Worm (Caenorhabditis elegans) whole organism, L1 larva: Measurements from ENCODE around the gene smg-7.
A peak's percentile ranks its signal among the peaks of the same experiment; 100 is the strongest.

Experiments used
- C04F5.9 ChIP-seq: sonication (generic microtip); optimal IDR thresholded peaks from 2 replicates; lab custom pipeline; 2016; ENCODE audit warnings: missing genetic modification characterization, missing compliant biosample characterization
- F16B12.6 ChIP-seq: fragments of 150-350 bp; optimal IDR thresholded peaks from 2 replicates; lab custom pipeline; 2014; ENCODE audit warnings: missing biosample characterization, missing genetic modification characterization
- aha-1 ChIP-seq: fragments of 150-350 bp; optimal IDR thresholded peaks from 2 replicates; lab custom pipeline; 2014; ENCODE audit warnings: missing biosample characterization, missing genetic modification characterization
- alr-1 ChIP-seq: fragments of 200-800 bp; sonication (Bioruptor generic); optimal IDR thresholded peaks from 2 replicates; lab custom pipeline; 2018; ENCODE audit warnings: borderline replicate concordance, mild to moderate bottlenecking, missing genetic modification characterization, missing compliant biosample characterization
- ama-1 ChIP-seq: fragments of 150-350 bp; optimal IDR thresholded peaks from 2 replicates; lab custom pipeline; 2014
- ceh-63 ChIP-seq: fragments of 200-800 bp; sonication (Bioruptor generic); optimal IDR thresholded peaks from 2 replicates; lab custom pipeline; 2018; ENCODE audit warnings: mild to moderate bottlenecking, missing genetic modification characterization, missing compliant biosample characterization
- ceh-82 ChIP-seq, 3 experiments: fragments of 150-350 bp in 1 of 3; sonication (generic microtip) in 2 of 3; optimal IDR thresholded peaks; 2 replicates each; lab custom pipeline; 2014 to 2017; ENCODE audit warnings: missing biosample characterization in 3 of 3, missing genetic modification characterization in 3 of 3
- ceh-88 ChIP-seq: fragments of 200-800 bp; sonication (Bioruptor generic); IDR thresholded peaks from 2 replicates; pipeline ENCODE4 v1.3.6; 2022; ENCODE audit warnings: missing genetic modification characterization, missing compliant biosample characterization
- ces-1 ChIP-seq: fragments of 150-350 bp; optimal IDR thresholded peaks from 2 replicates; lab custom pipeline; 2014; ENCODE audit warnings: missing biosample characterization, missing genetic modification reagents, missing genetic modification characterization
- dpl-1 ChIP-seq, 3 experiments: fragments of 150-350 bp in 2 of 3; sonication (generic microtip) in 1 of 3; optimal IDR thresholded peaks; 2 replicates each; lab custom pipeline; 2014 to 2017; ENCODE audit warnings: missing biosample characterization in 3 of 3, missing genetic modification characterization in 3 of 3, missing genetic modification reagents in 3 of 3
- dsc-1 ChIP-seq: sonication (generic microtip); optimal IDR thresholded peaks from 2 replicates; lab custom pipeline; 2016; ENCODE audit warnings: mild to moderate bottlenecking, missing genetic modification characterization, missing compliant biosample characterization
- efl-1 ChIP-seq, 4 experiments: fragments of 150-350 bp; optimal IDR thresholded peaks in 3 of 4; peaks in 1 of 4; 1 replicate in 1 of 4; 2 replicates in 3 of 4; lab custom pipeline; 2014; ENCODE audit warnings: missing biosample characterization in 2 of 4, missing genetic modification characterization in 2 of 4, missing genetic modification reagents in 2 of 4
- efl-3 ChIP-seq: fragments of 200-800 bp; sonication (Bioruptor generic); optimal IDR thresholded peaks from 2 replicates; lab custom pipeline; 2018; ENCODE audit warnings: mild to moderate bottlenecking, missing genetic modification characterization, missing compliant biosample characterization
- egl-27 ChIP-seq, 2 experiments: fragments of 150-350 bp in 1 of 2; sonication (generic microtip); optimal IDR thresholded peaks; 3 replicates each; lab custom pipeline; 2017 to 2018; ENCODE audit warnings: missing biosample characterization in 2 of 2, missing genetic modification characterization in 2 of 2, missing genetic modification reagents in 2 of 2
- elt-2 ChIP-seq: sonication (generic microtip); optimal IDR thresholded peaks from 2 replicates; lab custom pipeline; 2016; ENCODE audit warnings: missing genetic modification characterization, mild to moderate bottlenecking, inconsistent platforms, missing compliant biosample characterization, missing genetic modification reagents
- elt-3 ChIP-seq, 6 experiments: fragments of 150-350 bp in 1 of 6; sonication (generic microtip); optimal IDR thresholded peaks; 2 replicates each; lab custom pipeline; 2017 to 2018; ENCODE audit warnings: missing biosample characterization in 6 of 6, missing genetic modification characterization in 6 of 6, inconsistent platforms in 1 of 6
- ets-5 ChIP-seq: fragments of 200-800 bp; sonication (Bioruptor generic); IDR thresholded peaks from 2 replicates; pipeline ENCODE4 v1.3.6; 2022; ENCODE audit warnings: missing genetic modification characterization, missing compliant biosample characterization
- fkh-10 ChIP-seq: sonication (generic microtip); optimal IDR thresholded peaks from 2 replicates; lab custom pipeline; 2017; ENCODE audit warnings: missing biosample characterization, missing genetic modification reagents, missing genetic modification characterization
- fkh-4 ChIP-seq: sonication (generic microtip); optimal IDR thresholded peaks from 2 replicates; lab custom pipeline; 2016; ENCODE audit warnings: missing compliant biosample characterization, missing genetic modification characterization, borderline replicate concordance
- grh-1 ChIP-seq: fragments of 200-800 bp; sonication (Bioruptor generic); IDR thresholded peaks from 2 replicates; pipeline ENCODE4 v1.3.6; 2022; ENCODE audit warnings: missing genetic modification reagents, missing genetic modification characterization, missing compliant biosample characterization
- hpl-2 ChIP-seq: fragments of 150-350 bp; optimal IDR thresholded peaks from 2 replicates; lab custom pipeline; 2014; ENCODE audit warnings: missing biosample characterization, missing genetic modification reagents, missing genetic modification characterization
- irx-1 ChIP-seq: sonication (generic microtip); optimal IDR thresholded peaks from 2 replicates; lab custom pipeline; 2016; ENCODE audit warnings: missing genetic modification characterization, missing compliant biosample characterization
- isw-1 ChIP-seq: fragments of 200-800 bp; sonication (Bioruptor generic); IDR thresholded peaks from 2 replicates; pipeline ENCODE4 v1.3.6; 2022; ENCODE audit warnings: missing genetic modification characterization, missing compliant biosample characterization
- lin-14 ChIP-seq: fragments of 200-800 bp; sonication (Bioruptor generic); optimal IDR thresholded peaks from 2 replicates; lab custom pipeline; 2018; ENCODE audit warnings: mild to moderate bottlenecking, missing genetic modification characterization, moderate library complexity, missing compliant biosample characterization
- lin-15B ChIP-seq: fragments of 150-350 bp; sonication (generic microtip); optimal IDR thresholded peaks from 3 replicates; lab custom pipeline; 2014; ENCODE audit warnings: missing biosample characterization, missing genetic modification characterization
- lin-35 ChIP-seq, 2 experiments: fragments of 150-350 bp; optimal IDR thresholded peaks; 2 replicates each; lab custom pipeline; 2014; ENCODE audit warnings: missing biosample characterization in 2 of 2, missing genetic modification characterization in 2 of 2, missing genetic modification reagents in 2 of 2
- lin-39 ChIP-seq: fragments of 150-350 bp; optimal IDR thresholded peaks from 2 replicates; lab custom pipeline; 2014; ENCODE audit warnings: missing biosample characterization, missing genetic modification reagents, missing genetic modification characterization
- lir-3 ChIP-seq: sonication (generic microtip); optimal IDR thresholded peaks from 2 replicates; lab custom pipeline; 2016; ENCODE audit warnings: mild to moderate bottlenecking, missing genetic modification characterization, moderate library complexity, missing compliant biosample characterization; ENCODE audit not compliant: poor library complexity
- lsy-2 ChIP-seq, 2 experiments: fragments of 150-350 bp; optimal IDR thresholded peaks; 2 replicates each; lab custom pipeline; 2014; ENCODE audit warnings: missing biosample characterization in 2 of 2, missing genetic modification characterization in 2 of 2
- mab-9 ChIP-seq: fragments of 200-800 bp; sonication (Bioruptor generic); IDR thresholded peaks from 2 replicates; pipeline ENCODE4 v1.3.6; 2022; ENCODE audit warnings: missing genetic modification reagents, missing genetic modification characterization, missing compliant biosample characterization
- mdl-1 ChIP-seq, 2 experiments: fragments of 150-350 bp; optimal IDR thresholded peaks; 2 replicates each; lab custom pipeline; 2014 to 2017; ENCODE audit warnings: missing biosample characterization in 2 of 2, missing genetic modification characterization in 2 of 2, inconsistent platforms in 1 of 2
- nhr-11 ChIP-seq: fragments of 150-350 bp; optimal IDR thresholded peaks from 2 replicates; lab custom pipeline; 2014; ENCODE audit warnings: missing biosample characterization, missing genetic modification characterization
- nhr-19 ChIP-seq: fragments of 200-800 bp; sonication (Bioruptor generic); conservative IDR thresholded peaks from 2 replicates; pipeline ENCODE4 v1.3.6; 2022; ENCODE audit warnings: missing genetic modification characterization, missing compliant biosample characterization
- nhr-20 ChIP-seq: sonication (generic microtip); optimal IDR thresholded peaks from 2 replicates; lab custom pipeline; 2016; ENCODE audit warnings: mild to moderate bottlenecking, missing genetic modification characterization, missing compliant biosample characterization
- nhr-28 ChIP-seq: fragments of 150-350 bp; optimal IDR thresholded peaks from 2 replicates; lab custom pipeline; 2014; ENCODE audit warnings: missing biosample characterization, missing genetic modification characterization
- nhr-47 ChIP-seq: sonication (generic microtip); optimal IDR thresholded peaks from 2 replicates; lab custom pipeline; 2016; ENCODE audit warnings: mild to moderate bottlenecking, missing genetic modification characterization, moderate library complexity, missing compliant biosample characterization
- nhr-71 ChIP-seq: sonication (generic microtip); optimal IDR thresholded peaks from 2 replicates; lab custom pipeline; 2016; ENCODE audit warnings: mild to moderate bottlenecking, missing genetic modification characterization, moderate library complexity, missing compliant biosample characterization
- nhr-77 ChIP-seq: fragments of 150-350 bp; optimal IDR thresholded peaks from 2 replicates; lab custom pipeline; 2014; ENCODE audit warnings: missing biosample characterization, missing genetic modification characterization
- nhr-84 ChIP-seq: sonication (generic microtip); optimal IDR thresholded peaks from 2 replicates; lab custom pipeline; 2017; ENCODE audit warnings: missing biosample characterization, missing genetic modification characterization
- nhr-85 ChIP-seq: sonication (generic microtip); peaks from one replicate; lab custom pipeline; 2016; ENCODE audit warnings: missing genetic modification characterization, inconsistent platforms, missing compliant biosample characterization
- pax-3 ChIP-seq: fragments of 200-800 bp; sonication (Bioruptor generic); optimal IDR thresholded peaks from 2 replicates; lab custom pipeline; 2018; ENCODE audit warnings: mild to moderate bottlenecking, missing genetic modification characterization, moderate library complexity, missing compliant biosample characterization
- pqm-1 ChIP-seq: sonication (generic microtip); optimal IDR thresholded peaks from 3 replicates; lab custom pipeline; 2017; ENCODE audit warnings: missing biosample characterization, missing genetic modification characterization
- rnt-1 ChIP-seq: sonication (generic microtip); optimal IDR thresholded peaks from 2 replicates; lab custom pipeline; 2016; ENCODE audit warnings: mild to moderate bottlenecking, missing genetic modification characterization, moderate library complexity, missing compliant biosample characterization
- skn-1 ChIP-seq: fragments of 150-350 bp; optimal IDR thresholded peaks from 2 replicates; lab custom pipeline; 2014; ENCODE audit warnings: missing biosample characterization, missing genetic modification characterization
- snu-23 ChIP-seq: sonication (generic microtip); optimal IDR thresholded peaks from 2 replicates; lab custom pipeline; 2016; ENCODE audit warnings: missing genetic modification characterization, missing compliant biosample characterization
- sptf-1 ChIP-seq: fragments of 150-350 bp; optimal IDR thresholded peaks from 2 replicates; lab custom pipeline; 2014; ENCODE audit warnings: missing biosample characterization, missing genetic modification characterization
- swsn-7 ChIP-seq: sonication (generic microtip); optimal IDR thresholded peaks from 2 replicates; lab custom pipeline; 2016; ENCODE audit warnings: missing genetic modification characterization, missing compliant biosample characterization
- tlp-1 ChIP-seq: fragments of 150-350 bp; optimal IDR thresholded peaks from 2 replicates; lab custom pipeline; 2014; ENCODE audit warnings: missing biosample characterization, missing genetic modification characterization
- unc-86 ChIP-seq: sonication (generic microtip); optimal IDR thresholded peaks from 2 replicates; lab custom pipeline; 2016; ENCODE audit warnings: missing genetic modification characterization, missing compliant biosample characterization
- xbp-1 ChIP-seq: sonication (generic microtip); optimal IDR thresholded peaks from 2 replicates; lab custom pipeline; 2016; ENCODE audit warnings: missing genetic modification characterization, missing compliant biosample characterization
- zag-1 ChIP-seq: fragments of 150-350 bp; optimal IDR thresholded peaks from 2 replicates; lab custom pipeline; 2014; ENCODE audit warnings: missing biosample characterization, missing genetic modification characterization
- zip-4 ChIP-seq: fragments of 200-800 bp; sonication (Bioruptor generic); optimal IDR thresholded peaks from 2 replicates; lab custom pipeline; 2018; ENCODE audit warnings: mild to moderate bottlenecking, missing genetic modification characterization, moderate library complexity, missing compliant biosample characterization
- ztf-11 ChIP-seq, 2 experiments: sonication (generic microtip); optimal IDR thresholded peaks; 2 replicates each; lab custom pipeline; 2016 to 2017; ENCODE audit warnings: missing genetic modification characterization in 2 of 2, missing biosample characterization in 1 of 2, missing compliant biosample characterization in 1 of 2

smg-7 gene

ce11 chrIV:6751213-6751612 lies 9.0 kb upstream of the smg-7 start:
- TF ChIP-seq nhr-19 (peak; percentile 30; the same call in 1 of the 2 replicates), grh-1 (GFP tag; lab: Robert Waterston, UW) (no peak), dpl-1 (GFP tag; optimal IDR thresholded peaks at IDR 0.05; lab: Kevin White, UChicago) (no peak), hpl-2 (GFP tag; lab: Kevin White, UChicago) (no peak), irx-1 (tag; lab: Kevin White, UChicago) (no peak), ceh-88 (no peak), pqm-1 (tag; lab: Kevin White, UChicago) (no peak), lin-15B (tag; lab: Kevin White, UChicago) (no peak), elt-2 (tag; lab: Kevin White, UChicago) (no peak), C04F5.9 (tag; lab: Kevin White, UChicago) (no peak), mdl-1 (tag; optimal IDR thresholded peaks at IDR 0.05; lab: Kevin White, UChicago) (no peak), lsy-2 (tag; optimal IDR thresholded peaks at IDR 0.05; lab: Kevin White, UChicago) (peak in 1 of 2 experiments; percentile 23), ztf-11 (tag; optimal IDR thresholded peaks at IDR 0.05; lab: Kevin White, UChicago) (no peak), sptf-1 (no peak), nhr-20 (tag; lab: Kevin White, UChicago) (no peak), nhr-47 (tag; lab: Kevin White, UChicago) (no peak), ets-5 (no peak), egl-27 (tag; optimal IDR thresholded peaks at IDR 0.05; lab: Kevin White, UChicago) (no peak), mab-9 (GFP tag; lab: Robert Waterston, UW) (no peak), rnt-1 (peak; percentile 73), xbp-1 (tag; lab: Kevin White, UChicago) (no peak), efl-1 (optimal IDR thresholded peaks at IDR 0.05; lab: Kevin White, UChicago) (no peak), efl-1 (GFP tag; optimal IDR thresholded peaks at IDR 0.05 in 1 of 2; lab: Kevin White, UChicago) (no peak), lin-14 (GFP tag; lab: Kevin White, UChicago) (peak; percentile 58), F16B12.6 (tag; lab: Kevin White, UChicago) (no peak), efl-3 (GFP tag; lab: Kevin White, UChicago) (no peak), pax-3 (tag; lab: Kevin White, UChicago) (no peak), fkh-4 (peak; percentile 33), nhr-84 (no peak), nhr-28 (tag; lab: Kevin White, UChicago) (no peak), tlp-1 (tag; lab: Kevin White, UChicago) (no peak), isw-1 (GFP tag; lab: Robert Waterston, UW) (no peak), swsn-7 (tag; lab: Kevin White, UChicago) (peak; percentile 11), fkh-10 (GFP tag; lab: Kevin White, UChicago) (no peak), alr-1 (tag; lab: Kevin White, UChicago) (no peak), lir-3 (tag; lab: Kevin White, UChicago) (no peak), ces-1 (GFP tag; lab: Kevin White, UChicago) (no peak), unc-86 (no peak), nhr-85 (tag; lab: Kevin White, UChicago) (no peak), nhr-71 (peak; percentile 82), dsc-1 (tag; lab: Kevin White, UChicago) (peak; percentile 81), nhr-11 (tag; lab: Kevin White, UChicago) (no peak), ceh-82 (tag; optimal IDR thresholded peaks at IDR 0.05; lab: Kevin White, UChicago) (no peak), ama-1 (lab: Kevin White, UChicago) (no peak), lin-35 (GFP tag; optimal IDR thresholded peaks at IDR 0.05; lab: Kevin White, UChicago) (peak in 1 of 2 experiments; percentile 10), nhr-77 (no peak), elt-3 (tag; optimal IDR thresholded peaks at IDR 0.05; lab: Kevin White, UChicago) (no peak), aha-1 (tag; lab: Kevin White, UChicago) (no peak), zip-4 (GFP tag; lab: Kevin White, UChicago) (no peak), skn-1 (tag; lab: Kevin White, UChicago) (no peak), lin-39 (tag; lab: Kevin White, UChicago) (no peak), ceh-63 (GFP tag; lab: Kevin White, UChicago) (no peak), zag-1 (tag; lab: Kevin White, UChicago) (no peak), snu-23 (peak; percentile 37)
